Fruit fly (Drosophila melanogaster): ENCODE data around the gene p115.

- TF ChIP-seq Clk (GFP tag; optimal IDR thresholded peaks at IDR 0.05) (no peak), CG5204 (GFP tag; optimal IDR thresholded peaks at IDR 0.05) (no peak), ovo (GFP tag; optimal IDR thresholded peaks at IDR 0.05) (no peak)
These were observed 6.8 kb downstream of the p115 start for dm6 chrX:7900659-7901058.
